Worm (Caenorhabditis elegans) whole organism, young adult: ENCODE data around the gene math-14.

Experiments
- K12H6.12 ChIP-seq: fragments of 200-800 bp; sonication (Bioruptor generic); optimal IDR thresholded peaks from 2 replicates; lab custom pipeline; 2018; ENCODE audit warnings: mild to moderate bottlenecking, missing genetic modification characterization, missing compliant biosample characterization
- attf-3 ChIP-seq: fragments of 200-800 bp; sonication (Bioruptor generic); conservative IDR thresholded peaks from 2 replicates; pipeline ENCODE4 v1.3.6; 2022; ENCODE audit warnings: missing genetic modification reagents, missing genetic modification characterization, missing compliant biosample characterization
- dpl-1 ChIP-seq: fragments of 150-350 bp; optimal IDR thresholded peaks from 2 replicates; lab custom pipeline; 2014; ENCODE audit warnings: missing biosample characterization, missing genetic modification reagents, missing genetic modification characterization
- ets-4 ChIP-seq: fragments of 200-800 bp; sonication (Bioruptor generic); optimal IDR thresholded peaks from 2 replicates; lab custom pipeline; 2018; ENCODE audit warnings: mild to moderate bottlenecking, missing genetic modification characterization, missing compliant biosample characterization
- hmg-20 ChIP-seq: fragments of 200-800 bp; sonication (Bioruptor generic); IDR thresholded peaks from 2 replicates; pipeline ENCODE4 v1.3.6; 2022; ENCODE audit warnings: missing genetic modification reagents, missing genetic modification characterization, missing compliant biosample characterization
- lsl-1 ChIP-seq: fragments of 200-800 bp; sonication (Bioruptor generic); optimal IDR thresholded peaks from 2 replicates; lab custom pipeline; 2018; ENCODE audit warnings: mild to moderate bottlenecking, missing genetic modification characterization, moderate library complexity, missing compliant biosample characterization
- mes-4 ChIP-seq: sonication (generic microtip); optimal IDR thresholded peaks from 2 replicates; lab custom pipeline; 2016; ENCODE audit warnings: missing genotype, missing genetic modification characterization, missing compliant biosample characterization
- zim-3 ChIP-seq: sonication (generic microtip); optimal IDR thresholded peaks from 2 replicates; lab custom pipeline; 2017; ENCODE audit warnings: mild to moderate bottlenecking, missing genetic modification characterization, moderate library complexity, missing compliant biosample characterization
- ztf-18 ChIP-seq: sonication (generic microtip); optimal IDR thresholded peaks from 2 replicates; lab custom pipeline; 2016; ENCODE audit warnings: missing genotype, mild to moderate bottlenecking, missing genetic modification characterization, missing compliant biosample characterization

DNA sequence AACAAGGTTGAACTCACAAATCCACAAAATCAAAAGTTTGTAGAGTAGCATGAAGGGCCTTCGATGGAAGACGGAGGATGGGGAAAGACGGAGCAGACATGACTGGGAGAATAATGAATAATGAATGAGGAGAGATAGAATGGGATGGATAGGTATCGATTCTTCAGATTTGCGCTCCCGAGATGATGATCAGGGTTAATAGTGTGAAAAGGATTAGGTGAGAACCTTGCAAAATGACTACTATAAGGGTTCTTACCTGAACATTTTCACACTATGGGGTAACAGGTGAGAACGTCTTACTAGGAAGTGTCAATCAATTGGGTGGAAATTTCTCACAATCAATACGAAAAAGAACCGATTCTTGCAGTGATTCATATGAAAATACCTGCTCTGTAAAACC lies 18.9 kb upstream of the math-14 start, which contains the start of gene fbxb-96:
- TF ChIP-seq ets-4 (GFP tag; lab: Kevin White, UChicago) = no peak
- TF ChIP-seq lsl-1 = no peak
- no peak for TF ChIP-seq attf-3
- TF ChIP-seq mes-4 (tag; lab: Kevin White, UChicago) = no peak
- no peak for TF ChIP-seq hmg-20 (GFP tag; lab: Robert Waterston, UW)
- no peak for TF ChIP-seq ztf-18 (tag; lab: Kevin White, UChicago)
- no peak for TF ChIP-seq zim-3
- TF ChIP-seq K12H6.12 (tag; lab: Kevin White, UChicago) = no peak
- TF ChIP-seq dpl-1 (GFP tag; lab: Kevin White, UChicago) = no peak
